Fruit fly (Drosophila melanogaster) whole organism, wandering third instar larva: ENCODE data around the gene myd.

Source experiments
- Abd-B ChIP-seq: fragments of >200 bp; optimal IDR thresholded peaks from 2 replicates; lab custom pipeline; 2017; ENCODE audit warnings: missing biosample characterization, missing genetic modification characterization
- CrebA ChIP-seq: fragments of 200-800 bp; sonication (Bioruptor generic); optimal IDR thresholded peaks from 2 replicates; lab custom pipeline; 2016; ENCODE audit warnings: missing biosample characterization, mild to moderate bottlenecking, missing genetic modification characterization, borderline replicate concordance
- Hr83 ChIP-seq: fragments of 200-300 bp; sonication (Bioruptor generic); optimal IDR thresholded peaks from 2 replicates; lab custom pipeline; 2016; ENCODE audit warnings: missing biosample characterization, mild to moderate bottlenecking, missing genetic modification characterization, moderate library complexity; ENCODE audit not compliant: poor library complexity, severe bottlenecking
- Myc ChIP-seq: fragments of >200 bp; optimal IDR thresholded peaks from 2 replicates; lab custom pipeline; 2017
- br ChIP-seq: fragments of 200-800 bp; sonication (Bioruptor generic); optimal IDR thresholded peaks from 2 replicates; lab custom pipeline; 2016; ENCODE audit warnings: missing biosample characterization, missing genetic modification characterization
- psq ChIP-seq: fragments of 200-800 bp; sonication (Bioruptor generic); optimal IDR thresholded peaks from 3 replicates; lab custom pipeline; 2017; ENCODE audit warnings: missing biosample characterization, mild to moderate bottlenecking, missing genetic modification characterization, moderate library complexity
- sv ChIP-seq: fragments of 200-800 bp; sonication (Bioruptor generic); optimal IDR thresholded peaks from 3 replicates; lab custom pipeline; 2016; ENCODE audit warnings: missing biosample characterization, missing genetic modification characterization

dm6 chr3R:19153502-19153983, 26.9 kb upstream of the myd start, which contains the start of gene CG5835:
- TF ChIP-seq psq (GFP tag; lab: Kevin White, UChicago) (no peak), Hr83 (GFP tag; lab: Kevin White, UChicago) (no peak), sv (no peak), CrebA (GFP tag; lab: Kevin White, UChicago) (no peak), Myc (lab: Kevin White, UChicago) (no peak), Abd-B (GFP tag; lab: Kevin White, UChicago) (no peak), br (GFP tag; lab: Kevin White, UChicago) (peak; percentile 39)
